Worm (Caenorhabditis elegans) whole organism, L1 larva: ENCODE measurements around the gene fkh-6.

Experiments
- C04F5.9 ChIP-seq: sonication (generic microtip); optimal IDR thresholded peaks from 2 replicates; lab custom pipeline; 2016; ENCODE audit warnings: missing genetic modification characterization, missing compliant biosample characterization
- Y116A8C.19 ChIP-seq: sonication (generic microtip); optimal IDR thresholded peaks from 2 replicates; lab custom pipeline; 2016; ENCODE audit warnings: missing compliant biosample characterization, missing genetic modification characterization, borderline replicate concordance
- aly-2 ChIP-seq: fragments of 150-350 bp; optimal IDR thresholded peaks from 2 replicates; lab custom pipeline; 2014; ENCODE audit warnings: missing biosample characterization, missing genetic modification characterization
- blmp-1 ChIP-seq: fragments of 150-350 bp; optimal IDR thresholded peaks from 2 replicates; lab custom pipeline; 2014; ENCODE audit warnings: missing biosample characterization, missing genetic modification characterization
- ceh-82 ChIP-seq, 3 experiments: fragments of 150-350 bp in 1 of 3; sonication (generic microtip) in 2 of 3; optimal IDR thresholded peaks; 2 replicates each; lab custom pipeline; 2014 to 2017; ENCODE audit warnings: missing biosample characterization in 3 of 3, missing genetic modification characterization in 3 of 3
- ceh-90 ChIP-seq: sonication (generic microtip); optimal IDR thresholded peaks from 2 replicates; lab custom pipeline; 2016; ENCODE audit warnings: missing genetic modification characterization, missing compliant biosample characterization
- ces-1 ChIP-seq: fragments of 150-350 bp; optimal IDR thresholded peaks from 2 replicates; lab custom pipeline; 2014; ENCODE audit warnings: missing biosample characterization, missing genetic modification reagents, missing genetic modification characterization
- dpl-1 ChIP-seq, 3 experiments: fragments of 150-350 bp in 2 of 3; sonication (generic microtip) in 1 of 3; optimal IDR thresholded peaks; 2 replicates each; lab custom pipeline; 2014 to 2017; ENCODE audit warnings: missing biosample characterization in 3 of 3, missing genetic modification characterization in 3 of 3, missing genetic modification reagents in 3 of 3
- efl-1 ChIP-seq, 4 experiments: fragments of 150-350 bp; optimal IDR thresholded peaks in 3 of 4; peaks in 1 of 4; 1 replicate in 1 of 4; 2 replicates in 3 of 4; lab custom pipeline; 2014; ENCODE audit warnings: missing biosample characterization in 2 of 4, missing genetic modification characterization in 2 of 4, missing genetic modification reagents in 2 of 4
- egl-13 ChIP-seq: sonication (generic microtip); optimal IDR thresholded peaks from 2 replicates; lab custom pipeline; 2016; ENCODE audit warnings: missing genotype, missing genetic modification reagents, missing genetic modification characterization, missing compliant biosample characterization
- elt-2 ChIP-seq: sonication (generic microtip); optimal IDR thresholded peaks from 2 replicates; lab custom pipeline; 2016; ENCODE audit warnings: missing genetic modification characterization, mild to moderate bottlenecking, inconsistent platforms, missing compliant biosample characterization, missing genetic modification reagents
- fkh-4 ChIP-seq: sonication (generic microtip); optimal IDR thresholded peaks from 2 replicates; lab custom pipeline; 2016; ENCODE audit warnings: missing compliant biosample characterization, missing genetic modification characterization, borderline replicate concordance
- fos-1 ChIP-seq: fragments of 150-350 bp; optimal IDR thresholded peaks from 2 replicates; lab custom pipeline; 2014; ENCODE audit warnings: missing biosample characterization, missing genetic modification characterization
- grh-1 ChIP-seq: fragments of 200-800 bp; sonication (Bioruptor generic); IDR thresholded peaks from 2 replicates; pipeline ENCODE4 v1.3.6; 2022; ENCODE audit warnings: missing genetic modification reagents, missing genetic modification characterization, missing compliant biosample characterization
- hlh-4 ChIP-seq: sonication (generic microtip); optimal IDR thresholded peaks from 2 replicates; lab custom pipeline; 2016; ENCODE audit warnings: mild to moderate bottlenecking, missing genetic modification characterization, missing compliant biosample characterization
- hpl-2 ChIP-seq: fragments of 150-350 bp; optimal IDR thresholded peaks from 2 replicates; lab custom pipeline; 2014; ENCODE audit warnings: missing biosample characterization, missing genetic modification reagents, missing genetic modification characterization
- lin-13 ChIP-seq: fragments of 150-350 bp; optimal IDR thresholded peaks from 2 replicates; lab custom pipeline; 2014; ENCODE audit warnings: missing biosample characterization, missing genetic modification reagents, missing genetic modification characterization
- lin-14 ChIP-seq: fragments of 200-800 bp; sonication (Bioruptor generic); optimal IDR thresholded peaks from 2 replicates; lab custom pipeline; 2018; ENCODE audit warnings: mild to moderate bottlenecking, missing genetic modification characterization, moderate library complexity, missing compliant biosample characterization
- lir-3 ChIP-seq: sonication (generic microtip); optimal IDR thresholded peaks from 2 replicates; lab custom pipeline; 2016; ENCODE audit warnings: mild to moderate bottlenecking, missing genetic modification characterization, moderate library complexity, missing compliant biosample characterization; ENCODE audit not compliant: poor library complexity
- mef-2 ChIP-seq: fragments of 150-350 bp; optimal IDR thresholded peaks from 2 replicates; lab custom pipeline; 2014; ENCODE audit warnings: missing biosample characterization, missing genetic modification characterization
- mep-1 ChIP-seq: fragments of 150-350 bp; optimal IDR thresholded peaks from 2 replicates; lab custom pipeline; 2014; ENCODE audit warnings: missing biosample characterization, missing genetic modification characterization
- nhr-11 ChIP-seq: fragments of 150-350 bp; optimal IDR thresholded peaks from 2 replicates; lab custom pipeline; 2014; ENCODE audit warnings: missing biosample characterization, missing genetic modification characterization
- nhr-20 ChIP-seq: sonication (generic microtip); optimal IDR thresholded peaks from 2 replicates; lab custom pipeline; 2016; ENCODE audit warnings: mild to moderate bottlenecking, missing genetic modification characterization, missing compliant biosample characterization
- nhr-237 ChIP-seq: fragments of 150-350 bp; optimal IDR thresholded peaks from 2 replicates; lab custom pipeline; 2014; ENCODE audit warnings: missing biosample characterization, missing genetic modification characterization
- nhr-47 ChIP-seq: sonication (generic microtip); optimal IDR thresholded peaks from 2 replicates; lab custom pipeline; 2016; ENCODE audit warnings: mild to moderate bottlenecking, missing genetic modification characterization, moderate library complexity, missing compliant biosample characterization
- nhr-77 ChIP-seq: fragments of 150-350 bp; optimal IDR thresholded peaks from 2 replicates; lab custom pipeline; 2014; ENCODE audit warnings: missing biosample characterization, missing genetic modification characterization
- nhr-84 ChIP-seq: sonication (generic microtip); optimal IDR thresholded peaks from 2 replicates; lab custom pipeline; 2017; ENCODE audit warnings: missing biosample characterization, missing genetic modification characterization
- nhr-85 ChIP-seq: sonication (generic microtip); peaks from one replicate; lab custom pipeline; 2016; ENCODE audit warnings: missing genetic modification characterization, inconsistent platforms, missing compliant biosample characterization
- nhr-90 ChIP-seq: sonication (generic microtip); optimal IDR thresholded peaks from 2 replicates; lab custom pipeline; 2016; ENCODE audit warnings: mild to moderate bottlenecking, missing genetic modification characterization, missing compliant biosample characterization; ENCODE audit not compliant: poor library complexity
- pag-3 ChIP-seq: sonication (generic microtip); optimal IDR thresholded peaks from 2 replicates; lab custom pipeline; 2017; ENCODE audit warnings: missing genetic modification characterization, mild to moderate bottlenecking, missing compliant biosample characterization, antibody characterized with exemption, borderline replicate concordance; ENCODE audit not compliant: insufficient read depth
- pax-3 ChIP-seq: fragments of 200-800 bp; sonication (Bioruptor generic); optimal IDR thresholded peaks from 2 replicates; lab custom pipeline; 2018; ENCODE audit warnings: mild to moderate bottlenecking, missing genetic modification characterization, moderate library complexity, missing compliant biosample characterization
- pqm-1 ChIP-seq: sonication (generic microtip); optimal IDR thresholded peaks from 3 replicates; lab custom pipeline; 2017; ENCODE audit warnings: missing biosample characterization, missing genetic modification characterization
- snpc-4 ChIP-seq: fragments of 150-350 bp; optimal IDR thresholded peaks from 2 replicates; lab custom pipeline; 2014; ENCODE audit warnings: missing biosample characterization, missing genetic modification characterization
- sptf-1 ChIP-seq: fragments of 150-350 bp; optimal IDR thresholded peaks from 2 replicates; lab custom pipeline; 2014; ENCODE audit warnings: missing biosample characterization, missing genetic modification characterization
- swsn-7 ChIP-seq: sonication (generic microtip); optimal IDR thresholded peaks from 2 replicates; lab custom pipeline; 2016; ENCODE audit warnings: missing genetic modification characterization, missing compliant biosample characterization
- vab-15 ChIP-seq: sonication (generic microtip); optimal IDR thresholded peaks from 2 replicates; lab custom pipeline; 2017; ENCODE audit warnings: missing genotype, mild to moderate bottlenecking, missing genetic modification characterization, missing compliant biosample characterization
- xbp-1 ChIP-seq: sonication (generic microtip); optimal IDR thresholded peaks from 2 replicates; lab custom pipeline; 2016; ENCODE audit warnings: missing genetic modification characterization, missing compliant biosample characterization

The fkh-6 gene

ce11 chrII:4350888-4351287 is 32.3 kb downstream of the fkh-6 start, which contains the start of gene H20J04.9:
TSS of gene H20J04.9 (plus strand) at chrII:4351188.
- TF ChIP-seq lin-14 (GFP tag; lab: Kevin White, UChicago), result no peak

ce11 chrII:4344317-4344716 is 38.9 kb downstream of the fkh-6 start:
- TF ChIP-seq efl-1 (optimal IDR thresholded peaks at IDR 0.05; lab: Kevin White, UChicago) (no peak), efl-1 (GFP tag; optimal IDR thresholded peaks at IDR 0.05 in 1 of 2; lab: Kevin White, UChicago) (no peak), lin-13 (GFP tag; lab: Kevin White, UChicago) (no peak), nhr-84 (tag; lab: Kevin White, UChicago) (no peak), hlh-4 (no peak), fkh-4 (tag; lab: Kevin White, UChicago) (no peak), vab-15 (tag; lab: Kevin White, UChicago) (no peak), hpl-2 (no peak), mef-2 (no peak)

ce11 chrII:4341484-4341883 is 41.7 kb downstream of the fkh-6 start:
- TF ChIP-seq nhr-77 (tag; lab: Kevin White, UChicago) (no peak), sptf-1 (tag; lab: Kevin White, UChicago) (no peak), pqm-1 (tag; lab: Kevin White, UChicago) (no peak), nhr-85 (tag; lab: Kevin White, UChicago) (no peak), efl-1 (optimal IDR thresholded peaks at IDR 0.05; lab: Kevin White, UChicago) (no peak), efl-1 (GFP tag; optimal IDR thresholded peaks at IDR 0.05 in 1 of 2; lab: Kevin White, UChicago) (no peak), grh-1 (GFP tag; lab: Robert Waterston, UW) (no peak), pax-3 (no peak), hpl-2 (no peak), lin-13 (GFP tag; lab: Kevin White, UChicago) (no peak), dpl-1 (GFP tag; optimal IDR thresholded peaks at IDR 0.05; lab: Kevin White, UChicago) (no peak), ceh-82 (tag; optimal IDR thresholded peaks at IDR 0.05; lab: Kevin White, UChicago) (no peak), pag-3 (tag; lab: Kevin White, UChicago) (no peak), ceh-90 (tag; lab: Kevin White, UChicago) (no peak), mep-1 (tag; lab: Kevin White, UChicago) (no peak)

ce11 chrII:4339882-4340281 is 43.3 kb downstream of the fkh-6 start, which contains the start of gene athp-2:
TSS of gene athp-2 (plus strand) at chrII:4340182.
- no peak for TF ChIP-seq xbp-1 (tag; lab: Kevin White, UChicago)
- no peak for TF ChIP-seq ces-1 (GFP tag; lab: Kevin White, UChicago)
- no peak for TF ChIP-seq snpc-4 (tag; lab: Kevin White, UChicago)
- TF ChIP-seq elt-2 (tag; lab: Kevin White, UChicago), result no peak
- no peak for TF ChIP-seq swsn-7 (tag; lab: Kevin White, UChicago)
- no peak for TF ChIP-seq nhr-20 (tag; lab: Kevin White, UChicago)
- TF ChIP-seq pqm-1 (tag; lab: Kevin White, UChicago), result no peak
- TF ChIP-seq nhr-237 (tag; lab: Kevin White, UChicago), result no peak
- TF ChIP-seq nhr-11 (tag; lab: Kevin White, UChicago), result no peak
- no peak for TF ChIP-seq fos-1

ce11 chrII:4337731-4338130 is 45.5 kb downstream of the fkh-6 start:
- TF ChIP-seq Y116A8C.19 (tag; lab: Kevin White, UChicago), result no peak
- no peak for TF ChIP-seq swsn-7 (tag; lab: Kevin White, UChicago)
- TF ChIP-seq C04F5.9 (tag; lab: Kevin White, UChicago), result no peak
- no peak for TF ChIP-seq aly-2 (tag; lab: Kevin White, UChicago)
- no peak for TF ChIP-seq fos-1
- no peak for TF ChIP-seq lir-3 (tag; lab: Kevin White, UChicago)
- no peak for TF ChIP-seq nhr-20 (tag; lab: Kevin White, UChicago)
- no peak for TF ChIP-seq blmp-1 (tag; lab: Kevin White, UChicago)
- no peak for TF ChIP-seq egl-13
- no peak for TF ChIP-seq nhr-90 (tag; lab: Kevin White, UChicago)
- TF ChIP-seq nhr-47 (tag; lab: Kevin White, UChicago), result no peak
